Worm (Caenorhabditis elegans) whole organism, L4/young adult: ENCODE results near the gene srw-123.

Experiments used
- W03F9.2 ChIP-seq: fragments of 150-350 bp; optimal IDR thresholded peaks from 2 replicates; lab custom pipeline; 2014; ENCODE audit warnings: missing biosample characterization, missing genetic modification characterization
- dao-5 ChIP-seq: sonication (generic microtip); optimal IDR thresholded peaks from 2 replicates; lab custom pipeline; 2016; ENCODE audit warnings: missing genotype, missing genetic modification characterization, moderate library complexity, missing compliant biosample characterization
- him-1 ChIP-seq: sonication (generic microtip); optimal IDR thresholded peaks from 2 replicates; lab custom pipeline; 2016; ENCODE audit warnings: missing genotype, missing genetic modification reagents, missing genetic modification characterization, missing compliant biosample characterization

DNA sequence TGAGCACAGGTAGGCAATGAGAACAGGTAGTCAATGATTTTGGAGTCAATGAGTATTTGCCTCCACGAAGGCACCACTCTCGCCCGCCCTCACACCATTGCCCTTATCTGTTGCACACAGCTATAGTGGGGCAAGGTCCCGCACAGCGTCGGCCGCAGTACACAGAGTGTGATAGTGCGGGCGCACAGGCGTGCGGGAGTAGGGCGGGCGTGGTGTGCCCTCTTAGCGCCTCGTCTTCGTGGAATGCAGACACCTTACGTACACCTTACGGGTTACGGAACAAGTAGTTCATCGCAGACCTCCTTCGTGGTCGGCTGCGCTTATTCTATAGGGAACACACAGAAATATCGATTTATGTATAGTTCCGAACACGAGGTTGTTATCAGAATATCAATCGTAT lies 42.7 kb upstream of the srw-123 start:
- TF ChIP-seq dao-5 (tag; lab: Kevin White, UChicago) (no peak), him-1 (no peak), W03F9.2 (tag; lab: Kevin White, UChicago) (no peak)
